Worm (Caenorhabditis elegans): ENCODE data around the gene C09B9.85.
A peak's percentile ranks its signal among the peaks of the same experiment; 100 is the strongest.

Gene C09B9.85

ce11 chrIV:4983746-4984145, 41.8 kb downstream of the C09B9.85 start, which contains the start of gene clec-176 (continued):
- TF ChIP-seq die-1 (tag; optimal IDR thresholded peaks at IDR 0.05) (no peak), atf-7 (tag; optimal IDR thresholded peaks at IDR 0.05) (no peak)

- no peak for TF ChIP-seq F57A8.1 (GFP tag; optimal IDR thresholded peaks at IDR 0.05)
- TF ChIP-seq dox-1 (GFP tag; IDR thresholded peaks at IDR 0.05): no peak
- no peak for TF ChIP-seq F52B5.7 (tag; optimal IDR thresholded peaks at IDR 0.05)
- TF ChIP-seq lin-35 (GFP tag; optimal IDR thresholded peaks at IDR 0.05): no peak
- TF ChIP-seq snpc-1.3 (tag; optimal IDR thresholded peaks at IDR 0.05; ENCODE audit: insufficient read depth): no peak
- TF ChIP-seq Y67H2A.10 (GFP tag; conservative IDR thresholded peaks at IDR 0.05): no peak
- no peak for TF ChIP-seq ets-4 (GFP tag; optimal IDR thresholded peaks at IDR 0.05)
- TF ChIP-seq B0261.1 (tag; optimal IDR thresholded peaks at IDR 0.05): no peak
- no peak for TF ChIP-seq chd-7 (tag; optimal IDR thresholded peaks at IDR 0.05)
- TF ChIP-seq ztf-3 (GFP tag; optimal IDR thresholded peaks at IDR 0.05): no peak
- no peak for TF ChIP-seq nhr-179 (tag; optimal IDR thresholded peaks at IDR 0.05)
- TF ChIP-seq pbrm-1 (GFP tag; IDR thresholded peaks at IDR 0.05): no peak
These were observed 43.1 kb downstream of the C09B9.85 start, which contains the start of gene E03H12.4 for ce11 chrIV:4982477-4982876. E03H12.4 (plus strand) TSS chrIV:4982596.

ce11 chrIV:4981027-4981426, 44.5 kb downstream of the C09B9.85 start, which contains the start of gene srz-24:
srz-24 (minus strand) TSS chrIV:4981127.
- TF ChIP-seq somi-1 (GFP tag; optimal IDR thresholded peaks at IDR 0.05): no peak
- no peak for TF ChIP-seq hsf-1 (GFP tag; IDR thresholded peaks at IDR 0.05)

ce11 chrIV:4977176-4977693, 48.3 kb downstream of the C09B9.85 start, which contains the start of gene E03H12.5:
E03H12.5 (plus strand) TSS chrIV:4977226.
- TF ChIP-seq hmg-1.2 (GFP tag; IDR thresholded peaks at IDR 0.05) (no peak), nhr-27 (tag; optimal IDR thresholded peaks at IDR 0.05) (no peak), egrh-3 (GFP tag; IDR thresholded peaks at IDR 0.05) (peak; percentile 85; the same call in 1 of the 2 replicates)

ce11 chrIV:4975995-4976394, 49.6 kb downstream of the C09B9.85 start, which contains the start of gene Y9C9A.16:
Y9C9A.16 (minus strand) TSS chrIV:4976125.
- TF ChIP-seq ztf-22 (GFP tag; optimal IDR thresholded peaks at IDR 0.05) (no peak), ceh-58 (GFP tag; IDR thresholded peaks at IDR 0.05) (no peak), ztf-28 (GFP tag; IDR thresholded peaks at IDR 0.05) (no peak), Y53F4B.3 (GFP tag; IDR thresholded peaks at IDR 0.05) (no peak), lin-35 (GFP tag; optimal IDR thresholded peaks at IDR 0.05) (no peak), mel-28 (tag; optimal IDR thresholded peaks at IDR 0.05; ENCODE audit: borderline replicate concordance) (no peak), rcor-1 (GFP tag; IDR thresholded peaks at IDR 0.05) (no peak), nhr-80 (tag; optimal IDR thresholded peaks at IDR 0.05) (no peak), pbrm-1 (GFP tag; IDR thresholded peaks at IDR 0.05) (no peak), lir-1 (GFP tag; conservative IDR thresholded peaks at IDR 0.05) (no peak), lin-54 (GFP tag; optimal IDR thresholded peaks at IDR 0.05) (no peak), C06A6.2 (GFP tag; conservative IDR thresholded peaks at IDR 0.05) (no peak), dpl-1 (GFP tag; optimal IDR thresholded peaks at IDR 0.05) (no peak), egrh-3 (GFP tag; IDR thresholded peaks at IDR 0.05) (no peak), snpc-3.4 (tag; optimal IDR thresholded peaks at IDR 0.05) (no peak), tlf-1 (GFP tag; optimal IDR thresholded peaks at IDR 0.05) (no peak), ztf-6 (GFP tag; IDR thresholded peaks at IDR 0.05) (no peak), ets-4 (GFP tag; optimal IDR thresholded peaks at IDR 0.05) (no peak), ceh-27 (GFP tag; optimal IDR thresholded peaks at IDR 0.05) (no peak)

Data from whole organism, young adult.